Worm (Caenorhabditis elegans): Measurements from ENCODE around the gene dld-1.
A peak's percentile ranks its signal among the peaks of the same experiment; 100 is the strongest.

The dld-1 gene

DNA sequence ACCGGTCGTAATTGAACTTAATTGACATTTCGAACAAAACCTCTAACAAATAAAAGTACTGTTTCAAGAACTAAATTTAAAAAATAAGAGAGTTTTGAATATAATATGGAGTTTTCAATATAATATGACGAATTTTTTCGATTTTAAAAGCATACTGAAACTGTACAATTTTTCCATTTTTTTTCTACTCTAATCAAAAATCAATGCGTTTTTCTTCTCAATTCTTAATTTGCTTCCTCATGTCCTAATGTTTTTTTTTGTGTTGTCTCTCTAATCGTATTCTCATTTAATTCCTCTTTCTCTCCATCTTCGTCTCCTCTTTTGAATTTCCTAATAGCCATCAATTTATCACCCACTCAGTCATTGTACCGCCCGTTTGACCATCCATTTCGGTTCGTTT is 17.7 kb downstream of the dld-1 start, which contains the start of gene Y57G11A.4:
Gene Y57G11A.4 (plus strand): TSS at position 301 of the 400 bp plus-strand sequence.
- no peak for TF ChIP-seq skn-1 (tag; optimal IDR thresholded peaks at IDR 0.05)
- peak; percentile 34 for TF ChIP-seq blmp-1 (tag; optimal IDR thresholded peaks at IDR 0.05)
- TF ChIP-seq lin-35 (GFP tag; optimal IDR thresholded peaks at IDR 0.05): peak in 1 of 2 experiments; percentile 3
- peak; percentile 22 for TF ChIP-seq snu-23 (GFP tag; optimal IDR thresholded peaks at IDR 0.05)
- TF ChIP-seq nhr-85 (tag): peak; percentile 84
- no peak for TF ChIP-seq unc-98 (GFP tag; IDR thresholded peaks at IDR 0.05)
- peak in 2 of 6 experiments; percentile 1 to 4 for TF ChIP-seq elt-3 (tag; optimal IDR thresholded peaks at IDR 0.05)
- no peak for TF ChIP-seq swsn-7 (tag; optimal IDR thresholded peaks at IDR 0.05)

DNA sequence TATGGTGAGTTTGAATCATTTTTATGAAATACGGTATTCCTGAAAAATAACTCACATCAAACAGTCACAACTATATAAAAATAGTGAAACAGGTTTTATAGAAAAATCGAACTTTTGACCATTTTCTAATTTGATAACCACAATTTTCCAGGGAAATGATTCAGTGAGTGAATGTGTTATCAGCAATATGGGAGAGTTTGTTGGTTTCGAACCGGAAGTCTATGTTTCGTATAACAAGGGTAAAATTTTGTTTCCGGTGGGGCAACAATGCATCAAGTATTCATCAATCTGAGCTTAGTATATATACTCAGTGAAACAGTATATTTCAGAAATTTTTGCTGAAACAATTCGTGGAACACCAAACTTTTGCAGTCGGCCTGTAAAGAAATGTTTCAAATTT is 19.1 kb downstream of the dld-1 start:
- TF ChIP-seq efl-1 (optimal IDR thresholded peaks at IDR 0.05) (no peak), efl-1 (GFP tag; optimal IDR thresholded peaks at IDR 0.05 in 1 of 2) (peak in 1 of 2 experiments; percentile 53), tbx-2 (tag; optimal IDR thresholded peaks at IDR 0.05) (no peak), pqm-1 (tag; optimal IDR thresholded peaks at IDR 0.05) (no peak)

DNA sequence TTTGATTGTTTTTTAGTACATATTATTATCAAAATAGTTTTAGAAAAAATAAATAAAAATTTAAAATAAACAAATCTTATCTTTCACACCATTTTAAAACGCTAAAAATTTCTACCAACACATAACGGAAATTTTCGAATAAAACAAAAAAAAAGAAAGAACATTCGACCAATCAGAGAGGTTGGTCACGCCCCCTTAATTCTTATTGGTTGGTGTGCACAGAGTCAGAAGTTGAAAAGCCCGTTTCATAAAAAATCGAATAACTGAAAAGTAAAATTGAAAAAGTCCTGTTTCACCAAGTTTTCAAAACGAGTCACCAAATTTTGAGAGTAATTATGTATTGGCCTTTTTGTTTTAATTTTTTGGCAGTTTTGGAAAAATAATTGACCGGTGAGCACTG is 26.8 kb downstream of the dld-1 start:
- TF ChIP-seq fos-1 (tag; optimal IDR thresholded peaks at IDR 0.05) (no peak), ets-5 (GFP tag; IDR thresholded peaks at IDR 0.05) (no peak), efl-3 (GFP tag; optimal IDR thresholded peaks at IDR 0.05) (no peak), nhr-20 (tag; optimal IDR thresholded peaks at IDR 0.05) (no peak), unc-98 (GFP tag; IDR thresholded peaks at IDR 0.05) (no peak), mep-1 (tag; optimal IDR thresholded peaks at IDR 0.05) (no peak), nhr-84 (tag; optimal IDR thresholded peaks at IDR 0.05) (no peak)

DNA sequence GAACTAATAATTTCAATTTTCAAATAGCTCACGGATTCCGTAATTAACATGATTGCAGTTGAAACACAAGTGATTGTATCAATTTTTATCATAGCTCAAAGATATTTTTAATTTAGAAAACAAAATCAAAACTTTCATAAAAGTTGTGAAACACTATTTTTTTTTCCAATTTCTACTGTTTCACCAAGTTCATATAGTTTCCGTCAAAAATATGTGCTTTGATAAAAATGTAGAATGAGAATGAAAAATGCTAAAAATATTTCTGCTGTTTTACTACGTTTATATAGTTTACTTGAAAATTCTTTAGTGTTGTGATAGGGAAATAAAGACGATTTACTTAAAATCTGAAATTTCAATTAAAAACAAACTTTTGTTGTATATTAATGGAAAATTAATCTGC is 31.2 kb downstream of the dld-1 start:
- TF ChIP-seq mep-1 (tag; optimal IDR thresholded peaks at IDR 0.05) (no peak), C16A3.4 (tag; optimal IDR thresholded peaks at IDR 0.05) (no peak), nhr-20 (tag; optimal IDR thresholded peaks at IDR 0.05) (no peak), lin-14 (GFP tag; optimal IDR thresholded peaks at IDR 0.05) (no peak), hlh-17 (GFP tag; optimal IDR thresholded peaks at IDR 0.05; ENCODE audit: borderline replicate concordance) (no peak), snu-23 (GFP tag; optimal IDR thresholded peaks at IDR 0.05) (no peak), blmp-1 (tag; optimal IDR thresholded peaks at IDR 0.05) (no peak), sup-37 (GFP tag; optimal IDR thresholded peaks at IDR 0.05) (no peak), lin-39 (tag; optimal IDR thresholded peaks at IDR 0.05) (no peak), ceh-8 (GFP tag; optimal IDR thresholded peaks at IDR 0.05) (no peak), Y116A8C.19 (tag; optimal IDR thresholded peaks at IDR 0.05; ENCODE audit: borderline replicate concordance) (no peak), C04F5.9 (tag; optimal IDR thresholded peaks at IDR 0.05) (no peak)

DNA sequence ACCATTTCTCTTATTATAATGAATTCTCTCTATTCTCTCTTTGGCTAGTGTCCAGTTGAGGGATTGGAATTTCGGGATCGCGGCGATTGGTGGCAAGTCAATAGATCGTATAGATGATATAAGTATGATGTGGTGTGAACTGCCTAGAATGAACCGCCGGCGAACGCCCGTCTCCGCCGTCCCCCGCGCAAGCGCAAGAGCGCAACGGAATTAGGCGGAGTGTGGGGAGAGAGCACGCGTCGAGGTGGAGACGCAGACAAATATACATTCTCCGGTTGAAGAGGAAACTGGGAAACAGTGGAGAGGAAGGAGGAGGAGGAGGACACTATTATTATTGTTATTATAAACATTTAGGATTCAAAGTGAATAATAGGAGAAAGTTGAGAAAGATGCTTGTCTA is 32.2 kb downstream of the dld-1 start:
- TF ChIP-seq ces-1 (GFP tag; optimal IDR thresholded peaks at IDR 0.05): no peak
- TF ChIP-seq blmp-1 (tag; optimal IDR thresholded peaks at IDR 0.05): peak; percentile 7

DNA sequence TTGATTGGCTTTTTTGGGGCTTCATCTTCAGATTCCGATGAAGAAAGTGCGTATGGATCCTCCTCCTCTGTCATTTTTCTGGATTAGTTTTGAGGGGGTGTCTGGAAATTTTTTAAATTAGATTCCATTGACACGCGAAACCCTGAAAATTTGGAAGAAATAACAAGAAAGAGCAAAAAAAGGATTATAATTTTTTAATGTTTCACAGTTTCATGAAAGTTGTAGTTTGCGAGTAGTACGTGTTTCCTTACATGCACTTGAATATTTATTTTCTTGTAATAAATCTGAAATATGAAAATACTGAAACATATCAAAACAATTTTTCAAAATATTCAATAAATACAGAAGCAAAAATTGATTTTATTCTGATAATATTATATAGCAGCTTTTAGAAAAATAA is 40.7 kb downstream of the dld-1 start, which contains the start of gene tag-273:
Gene tag-273 (minus strand): TSS at position 101 of the 400 bp plus-strand sequence.
- TF ChIP-seq ceh-88 (GFP tag; IDR thresholded peaks at IDR 0.05): no peak
- no peak for TF ChIP-seq zip-4 (GFP tag; optimal IDR thresholded peaks at IDR 0.05)
- TF ChIP-seq alr-1 (tag; optimal IDR thresholded peaks at IDR 0.05; ENCODE audit: borderline replicate concordance): no peak
- TF ChIP-seq fkh-8 (tag; optimal IDR thresholded peaks at IDR 0.05): no peak
- TF ChIP-seq unc-130 (tag; optimal IDR thresholded peaks at IDR 0.05): no peak
- TF ChIP-seq sox-4 (tag; optimal IDR thresholded peaks at IDR 0.05): no peak
- no peak for TF ChIP-seq mdl-1 (tag; optimal IDR thresholded peaks at IDR 0.05)
- TF ChIP-seq ceh-90 (tag; optimal IDR thresholded peaks at IDR 0.05): no peak
- TF ChIP-seq ets-5 (GFP tag; IDR thresholded peaks at IDR 0.05): no peak
- no peak for TF ChIP-seq lin-14 (GFP tag; optimal IDR thresholded peaks at IDR 0.05)
- TF ChIP-seq egl-13 (tag; optimal IDR thresholded peaks at IDR 0.05): no peak
- TF ChIP-seq C16A3.4 (tag; optimal IDR thresholded peaks at IDR 0.05): no peak

Measured in whole organism, L1 larva.